Worm (Caenorhabditis elegans) whole organism, late embryonic: Measurements from ENCODE around the gene C16B8.3.

Experiments
- nfya-1 ChIP-seq: sonication (generic microtip); optimal IDR thresholded peaks from 2 replicates; lab custom pipeline; 2017; ENCODE audit warnings: missing genetic modification characterization, mild to moderate bottlenecking, missing compliant biosample characterization, antibody characterized with exemption, moderate library complexity
- nhr-11 ChIP-seq: fragments of 150-350 bp; optimal IDR thresholded peaks from 2 replicates; lab custom pipeline; 2014; ENCODE audit warnings: missing biosample characterization, missing genetic modification characterization

DNA sequence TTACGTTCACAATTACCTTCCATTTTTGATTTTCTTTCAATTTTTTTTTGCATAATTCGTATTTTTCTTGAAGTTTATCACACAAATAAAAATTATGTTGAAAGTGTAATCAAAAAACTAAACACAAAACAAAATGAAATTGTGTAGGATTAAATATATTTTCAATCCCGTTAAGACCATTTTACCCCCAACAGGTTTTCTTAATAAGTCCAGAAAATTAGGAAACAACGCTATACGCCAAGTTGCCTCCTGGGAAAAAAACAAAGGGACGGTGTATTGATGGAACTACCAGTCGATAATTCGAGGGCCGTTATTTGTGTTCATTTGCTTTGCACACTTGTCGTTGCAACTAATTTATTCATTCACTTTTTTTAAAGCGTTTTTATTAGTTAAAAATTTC, 48.7 kb downstream of the C16B8.3 start:
- no peak for TF ChIP-seq nhr-11
- no peak for TF ChIP-seq nfya-1 (tag; lab: Kevin White, UChicago)
